Fruit fly (Drosophila melanogaster): ENCODE data around the gene sas.

Gene sas

DNA sequence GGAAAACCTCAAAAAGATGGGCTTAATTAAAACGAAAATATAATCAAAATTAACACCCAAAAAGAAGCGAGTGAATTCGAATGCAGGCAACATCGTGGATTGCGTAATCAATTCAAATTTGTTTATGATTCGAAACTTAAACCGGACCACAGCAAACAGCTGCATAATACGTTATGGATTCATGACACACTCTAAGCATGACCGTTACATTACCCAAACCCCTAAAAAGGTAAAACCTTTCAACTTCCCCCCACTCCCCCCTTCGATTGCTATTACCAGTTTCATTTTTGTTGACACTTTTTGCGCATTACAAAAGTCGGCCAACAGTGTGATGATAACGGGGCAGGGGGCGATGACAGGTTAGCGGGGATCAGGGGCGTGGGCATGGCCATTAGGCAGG, 7.3 kb downstream of the sas start:
- no peak for TF ChIP-seq Clk (GFP tag; optimal IDR thresholded peaks at IDR 0.05)
- no peak for TF ChIP-seq cnc (optimal IDR thresholded peaks at IDR 0.05)
- no peak for TF ChIP-seq kay (GFP tag; ENCODE audit: borderline replicate concordance)
- no peak for TF ChIP-seq Mnt (GFP tag; optimal IDR thresholded peaks at IDR 0.05)
- TF ChIP-seq CG33017 (tag; optimal IDR thresholded peaks at IDR 0.05) = no peak
- TF ChIP-seq cic (GFP tag; optimal IDR thresholded peaks at IDR 0.05) = no peak
- no peak for TF ChIP-seq ovo (GFP tag; optimal IDR thresholded peaks at IDR 0.05)
- no peak for TF ChIP-seq CG1620 (GFP tag; optimal IDR thresholded peaks at IDR 0.05)
- TF ChIP-seq CG5204 (GFP tag; optimal IDR thresholded peaks at IDR 0.05) = no peak
- no peak for TF ChIP-seq CG14711 (tag; optimal IDR thresholded peaks at IDR 0.05)
- TF ChIP-seq toe (GFP tag; optimal IDR thresholded peaks at IDR 0.05) = no peak
- TF ChIP-seq pad (GFP tag; optimal IDR thresholded peaks at IDR 0.05) = no peak
- no peak for TF ChIP-seq Hr96 (GFP tag; optimal IDR thresholded peaks at IDR 0.05)
- TF ChIP-seq CG7045 (GFP tag; optimal IDR thresholded peaks at IDR 0.05) = no peak
- no peak for TF ChIP-seq Crg-1 (GFP tag; optimal IDR thresholded peaks at IDR 0.05)
- TF ChIP-seq CG12768 (GFP tag; optimal IDR thresholded peaks at IDR 0.05) = no peak
- no peak for TF ChIP-seq CG11617 (GFP tag; optimal IDR thresholded peaks at IDR 0.05)
- no peak for TF ChIP-seq CG7101 (tag; optimal IDR thresholded peaks at IDR 0.05)
- TF ChIP-seq bab1 (GFP tag; optimal IDR thresholded peaks at IDR 0.05) = no peak

DNA sequence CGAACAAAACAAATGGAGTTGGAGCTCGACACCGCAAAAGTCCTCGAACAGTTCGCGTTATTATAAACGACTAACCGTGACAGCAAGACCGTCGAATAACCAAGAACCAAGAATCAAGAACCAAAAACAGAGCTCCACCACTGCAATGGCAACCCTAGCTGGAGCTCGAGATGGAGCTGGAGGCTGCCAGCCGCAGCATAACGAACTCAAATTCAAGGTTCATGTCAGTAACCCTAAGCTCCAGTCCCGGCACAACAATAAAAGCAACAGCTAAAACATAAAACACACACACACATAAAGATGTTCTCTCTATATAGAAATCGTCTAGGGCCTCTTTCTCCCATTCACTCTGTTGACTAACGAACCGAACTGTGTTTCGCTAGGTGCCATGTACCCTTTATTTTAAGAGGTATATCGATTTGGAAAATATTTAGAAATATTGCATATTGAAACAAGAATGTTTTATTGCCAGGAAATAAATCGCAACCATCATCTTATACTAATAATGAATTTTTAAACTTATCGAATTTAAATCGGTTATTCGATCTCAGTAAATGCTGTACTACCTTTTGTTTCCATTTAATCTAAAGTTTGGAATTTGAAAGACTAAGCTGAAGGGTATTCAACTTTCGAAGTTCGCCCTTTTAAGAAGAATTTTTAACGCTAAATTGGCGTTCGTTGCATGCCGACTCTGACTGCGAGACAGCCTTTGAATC, 8.9 kb downstream of the sas start:
- no peak for TF ChIP-seq CG14711 (tag; optimal IDR thresholded peaks at IDR 0.05)
- no peak for TF ChIP-seq Mnt (GFP tag; optimal IDR thresholded peaks at IDR 0.05)
- TF ChIP-seq kay (GFP tag; ENCODE audit: borderline replicate concordance) = no peak
- no peak for TF ChIP-seq ovo (GFP tag; optimal IDR thresholded peaks at IDR 0.05)
- TF ChIP-seq CG11617 (GFP tag; optimal IDR thresholded peaks at IDR 0.05) = no peak
- TF ChIP-seq Clk (GFP tag; optimal IDR thresholded peaks at IDR 0.05) = no peak
- no peak for TF ChIP-seq toe (GFP tag; optimal IDR thresholded peaks at IDR 0.05)
- TF ChIP-seq CG7101 (tag; optimal IDR thresholded peaks at IDR 0.05) = no peak
- no peak for TF ChIP-seq CG1620 (GFP tag; optimal IDR thresholded peaks at IDR 0.05)
- TF ChIP-seq CG5204 (GFP tag; optimal IDR thresholded peaks at IDR 0.05) = no peak
- no peak for TF ChIP-seq tj (GFP tag; optimal IDR thresholded peaks at IDR 0.05)
- TF ChIP-seq CG33017 (tag; optimal IDR thresholded peaks at IDR 0.05) = no peak
- no peak for TF ChIP-seq Hr96 (GFP tag; optimal IDR thresholded peaks at IDR 0.05)
- TF ChIP-seq Crg-1 (GFP tag; optimal IDR thresholded peaks at IDR 0.05) = no peak
- TF ChIP-seq CG12768 (GFP tag; optimal IDR thresholded peaks at IDR 0.05) = no peak
- no peak for TF ChIP-seq pad (GFP tag; optimal IDR thresholded peaks at IDR 0.05)
- TF ChIP-seq cic (GFP tag; optimal IDR thresholded peaks at IDR 0.05) = no peak
- no peak for TF ChIP-seq cnc (optimal IDR thresholded peaks at IDR 0.05)

DNA sequence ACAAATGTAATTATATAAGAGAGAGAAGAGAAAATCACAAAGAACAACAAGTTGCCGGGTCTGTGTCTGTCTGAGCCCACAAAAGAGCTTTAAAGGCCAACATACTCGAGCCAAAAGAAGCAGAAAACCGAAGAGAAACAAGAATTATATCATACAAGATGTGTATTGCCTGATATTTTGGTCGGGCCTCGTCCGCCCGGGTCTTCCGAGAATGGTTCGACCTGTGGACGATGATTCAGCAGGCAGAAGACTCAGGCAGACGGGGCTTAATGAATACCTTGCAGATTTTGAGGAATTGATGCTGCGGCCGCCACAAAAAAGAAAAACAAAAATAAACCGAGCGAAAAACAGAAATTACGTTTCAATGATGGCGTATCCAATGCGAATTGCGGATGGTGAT, 10.4 kb downstream of the sas start:
- TF ChIP-seq CG12768 (GFP tag; optimal IDR thresholded peaks at IDR 0.05) (no peak), CG7045 (GFP tag; optimal IDR thresholded peaks at IDR 0.05) (no peak), Crg-1 (GFP tag; optimal IDR thresholded peaks at IDR 0.05) (no peak), pad (GFP tag; optimal IDR thresholded peaks at IDR 0.05) (no peak), tj (GFP tag; optimal IDR thresholded peaks at IDR 0.05) (no peak), CG1620 (GFP tag; optimal IDR thresholded peaks at IDR 0.05) (no peak), Hr96 (GFP tag; optimal IDR thresholded peaks at IDR 0.05) (no peak)

DNA sequence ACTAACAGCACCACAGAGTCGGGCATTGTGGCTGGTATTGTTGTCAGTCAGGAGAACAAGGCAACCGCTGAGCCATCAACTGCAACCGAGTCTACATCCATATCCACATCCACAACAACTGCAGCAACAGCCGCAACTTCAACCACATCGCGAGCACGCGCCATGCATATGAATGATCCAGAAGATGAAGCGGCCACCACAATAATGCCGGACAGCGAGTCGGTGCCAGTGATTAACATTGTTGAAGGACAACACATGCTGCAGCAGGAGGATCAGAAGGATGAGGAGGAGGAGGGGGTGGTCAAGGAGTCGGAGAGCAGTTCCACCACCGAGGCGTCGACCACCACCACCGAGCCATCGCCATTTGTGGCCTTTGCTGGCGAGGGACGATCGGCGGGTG, 12.1 kb downstream of the sas start:
- TF ChIP-seq CG33017 (tag; optimal IDR thresholded peaks at IDR 0.05) (no peak), kay (GFP tag; ENCODE audit: borderline replicate concordance) (no peak), pad (GFP tag; optimal IDR thresholded peaks at IDR 0.05) (no peak), CG7045 (GFP tag; optimal IDR thresholded peaks at IDR 0.05) (no peak), CG5204 (GFP tag; optimal IDR thresholded peaks at IDR 0.05) (no peak), CG12768 (GFP tag; optimal IDR thresholded peaks at IDR 0.05) (no peak)

DNA sequence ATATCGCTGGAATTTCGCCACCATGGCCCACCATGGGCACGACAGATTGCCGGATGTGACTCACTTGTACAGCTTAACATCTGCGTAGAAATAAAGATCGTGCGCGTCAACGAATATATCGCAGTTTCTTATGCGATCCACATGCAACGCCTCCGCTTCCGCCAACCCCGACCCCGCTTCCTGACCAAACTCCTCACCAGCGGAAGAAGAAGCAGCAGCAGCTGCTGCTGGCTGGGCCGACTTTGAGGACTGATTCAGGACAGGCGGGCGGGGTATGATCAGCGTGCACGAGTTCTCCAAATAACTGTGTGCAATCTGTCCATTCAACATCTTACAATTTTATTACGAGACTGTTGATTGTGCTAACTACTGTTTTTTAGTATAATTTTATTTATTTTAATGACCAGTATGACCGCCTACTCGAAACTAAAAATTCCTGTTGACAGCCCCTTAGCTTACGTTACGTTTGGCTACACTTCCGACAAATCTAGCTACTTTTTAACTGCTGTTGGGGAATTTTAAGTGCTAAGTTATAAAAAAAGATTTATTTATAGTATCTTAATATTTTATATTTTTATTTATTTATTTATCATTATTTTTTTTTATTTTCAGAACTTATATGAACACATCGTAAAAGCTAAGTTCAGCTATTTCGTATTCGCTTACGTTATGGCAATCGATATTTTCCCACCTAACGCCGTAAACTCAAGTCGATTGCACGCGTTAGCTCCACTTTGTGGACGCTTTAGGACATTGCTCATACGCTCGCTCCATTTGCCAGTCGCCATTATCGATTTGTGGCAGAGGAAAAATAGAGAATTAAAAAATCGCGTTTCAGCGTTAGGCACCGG, 23.9 kb downstream of the sas start, which contains the start of the genes CG10055 and lap:
Gene CG10055 (minus strand): TSS at position 432 of the 851 bp plus-strand sequence.
Gene lap (plus strand): TSS at position 753 of the 851 bp plus-strand sequence.
- peak; percentile 11 for TF ChIP-seq Mnt (GFP tag; optimal IDR thresholded peaks at IDR 0.05)
- TF ChIP-seq toe (GFP tag; optimal IDR thresholded peaks at IDR 0.05) = no peak
- TF ChIP-seq CG7045 (GFP tag; optimal IDR thresholded peaks at IDR 0.05) = no peak

DNA sequence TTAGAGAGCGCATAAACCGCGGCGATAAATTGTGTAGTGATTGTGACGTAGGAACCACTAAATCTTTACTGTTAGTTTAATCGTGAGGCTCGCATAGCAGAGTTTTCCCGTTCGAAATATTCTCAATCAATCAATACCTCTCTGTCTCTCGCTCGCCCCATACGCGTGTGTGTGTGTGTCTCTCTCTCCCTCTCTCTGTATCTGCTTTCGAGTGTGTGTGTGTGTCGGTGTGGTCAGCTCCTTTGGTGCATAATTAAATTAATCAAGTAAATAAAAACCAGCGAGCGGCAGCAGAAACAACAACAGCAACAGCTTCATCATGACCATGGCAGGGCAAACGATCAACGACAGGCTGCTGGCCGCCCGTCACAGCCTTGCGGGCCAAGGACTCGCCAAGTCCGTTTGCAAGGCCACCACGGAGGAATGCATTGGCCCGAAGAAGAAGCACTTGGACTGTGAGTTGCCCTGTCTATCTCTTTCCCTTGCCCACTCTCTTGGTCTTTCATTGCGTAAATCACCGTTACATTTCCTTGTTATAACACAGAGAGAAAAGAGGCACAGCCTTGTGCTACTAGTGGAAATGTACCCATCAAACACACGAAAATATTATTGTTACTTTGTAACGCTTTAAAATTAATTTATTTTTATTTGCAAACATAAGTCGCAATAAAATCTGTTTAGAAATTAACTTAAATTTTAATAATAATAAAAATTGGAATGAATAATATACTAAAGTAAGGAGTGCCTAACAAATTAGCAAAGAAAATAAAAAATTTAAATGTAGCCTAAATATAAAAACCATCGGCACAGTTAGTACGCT, 24.7 kb downstream of the sas start:
- TF ChIP-seq bab1 (GFP tag; optimal IDR thresholded peaks at IDR 0.05) (peak; percentile 3), Clk (GFP tag; optimal IDR thresholded peaks at IDR 0.05) (no peak), CG11617 (GFP tag; optimal IDR thresholded peaks at IDR 0.05) (no peak), kay (GFP tag; ENCODE audit: borderline replicate concordance) (no peak), ovo (GFP tag; optimal IDR thresholded peaks at IDR 0.05) (peak; percentile 19), toe (GFP tag; optimal IDR thresholded peaks at IDR 0.05) (no peak), cic (GFP tag; optimal IDR thresholded peaks at IDR 0.05) (no peak)

All from whole organism, adult.